Fruit fly (Drosophila melanogaster) Kc167 (cell line): ENCODE measurements around the gene CycD.

Experiments used
- Sin3A ChIP-seq: fragments of >200 bp; optimal IDR thresholded peaks from 2 replicates; lab custom pipeline; 2018; ENCODE audit warnings: missing external identifiers
- h ChIP-seq: fragments of >200 bp; optimal IDR thresholded peaks from 3 replicates; lab custom pipeline; 2018; ENCODE audit warnings: missing external identifiers
- insv ChIP-seq: fragments of >200 bp; optimal IDR thresholded peaks from 3 replicates; lab custom pipeline; 2018; ENCODE audit warnings: missing external identifiers
- psq ChIP-seq: fragments of >200 bp; optimal IDR thresholded peaks from 2 replicates; lab custom pipeline; 2017; ENCODE audit warnings: missing external identifiers
- ttk ChIP-seq: sonication (Bioruptor generic); optimal IDR thresholded peaks from 2 replicates; lab custom pipeline; 2017; ENCODE audit warnings: missing external identifiers

dm6 chrX:15891606-15892345 is 17.7 kb downstream of the CycD start, which contains the start of gene shi:
- TF ChIP-seq psq (lab: Kevin White, UChicago) (no peak), Sin3A (lab: Kevin White, UChicago) (no peak), ttk (no peak), h (lab: Kevin White, UChicago) (no peak), insv (lab: Kevin White, UChicago) (no peak)
